Fruit fly (Drosophila melanogaster): Measurements from ENCODE around the gene meso18E.

dm6 chrX:19717988-19718973, 5.4 kb upstream of the meso18E start, which contains the start of gene CG12531:
- TF ChIP-seq usp (GFP tag; optimal IDR thresholded peaks at IDR 0.05) (no peak), psq (optimal IDR thresholded peaks at IDR 0.05) (no peak)
